Fruit fly (Drosophila melanogaster): ENCODE results near the gene CG41562.
"Not testable (repeated sequence)": the region's sequence is repeated elsewhere in the genome, so short reads cannot be mapped to it uniquely, and the experiment has no call there.

The CG41562 gene

DNA sequence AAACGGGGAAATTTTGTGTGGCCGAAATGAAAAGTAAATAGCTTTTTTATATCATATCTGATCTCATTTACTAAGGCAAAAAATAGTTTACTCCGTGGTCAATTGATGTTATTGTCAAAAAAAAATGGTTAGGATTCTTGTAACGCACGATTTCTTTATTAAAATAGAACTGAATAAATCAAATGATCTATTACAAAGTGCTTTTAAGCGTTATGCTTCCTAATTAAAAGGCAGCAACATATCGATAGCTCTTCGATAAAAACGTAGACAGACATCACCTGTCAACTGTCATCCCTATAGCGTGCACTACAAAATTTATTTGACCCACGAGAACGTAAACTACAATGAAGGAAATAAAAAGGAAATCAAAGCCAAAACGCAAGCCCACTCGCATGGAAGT lies at the start of gene CG41562:
Gene CG41562 (plus strand): TSS at position 301 of the 400 bp plus-strand sequence.
- not testable (repeated sequence) for TF ChIP-seq ftz-f1 (GFP tag; optimal IDR thresholded peaks at IDR 0.05); gsb-n (tag; optimal IDR thresholded peaks at IDR 0.05); CG6254 (GFP tag; optimal IDR thresholded peaks at IDR 0.05)

DNA sequence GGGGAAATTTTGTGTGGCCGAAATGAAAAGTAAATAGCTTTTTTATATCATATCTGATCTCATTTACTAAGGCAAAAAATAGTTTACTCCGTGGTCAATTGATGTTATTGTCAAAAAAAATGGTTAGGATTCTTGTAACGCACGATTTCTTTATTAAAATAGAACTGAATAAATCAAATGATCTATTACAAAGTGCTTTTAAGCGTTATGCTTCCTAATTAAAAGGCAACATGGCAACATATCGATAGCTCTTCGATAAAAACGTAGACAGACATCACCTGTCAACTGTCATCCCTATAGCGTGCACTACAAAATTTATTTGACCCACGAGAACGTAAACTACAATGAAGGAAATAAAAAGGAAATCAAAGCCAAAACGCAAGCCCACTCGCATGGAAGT lies 49.5 kb upstream of the CG41562 start, which contains the start of gene CG46515:
Gene CG46515 (plus strand): TSS at position 301 of the 400 bp plus-strand sequence.
- TF ChIP-seq Poxn (GFP tag; IDR thresholded peaks at IDR 0.05); CG8359 (GFP tag; optimal IDR thresholded peaks at IDR 0.05; ENCODE audit: borderline replicate concordance); CG9727 (GFP tag; optimal IDR thresholded peaks at IDR 0.05): not testable (repeated sequence)

DNA sequence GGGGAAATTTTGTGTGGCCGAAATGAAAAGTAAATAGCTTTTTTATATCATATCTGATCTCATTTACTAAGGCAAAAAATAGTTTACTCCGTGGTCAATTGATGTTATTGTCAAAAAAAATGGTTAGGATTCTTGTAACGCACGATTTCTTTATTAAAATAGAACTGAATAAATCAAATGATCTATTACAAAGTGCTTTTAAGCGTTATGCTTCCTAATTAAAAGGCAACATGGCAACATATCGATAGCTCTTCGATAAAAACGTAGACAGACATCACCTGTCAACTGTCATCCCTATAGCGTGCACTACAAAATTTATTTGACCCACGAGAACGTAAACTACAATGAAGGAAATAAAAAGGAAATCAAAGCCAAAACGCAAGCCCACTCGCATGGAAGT lies 39.4 kb upstream of the CG41562 start, which contains the start of gene CG46516:
Gene CG46516 (plus strand): TSS at position 301 of the 400 bp plus-strand sequence.
- TF ChIP-seq ken, sim, sob (GFP tag; IDR thresholded peaks at IDR 0.05): not testable (repeated sequence)

DNA sequence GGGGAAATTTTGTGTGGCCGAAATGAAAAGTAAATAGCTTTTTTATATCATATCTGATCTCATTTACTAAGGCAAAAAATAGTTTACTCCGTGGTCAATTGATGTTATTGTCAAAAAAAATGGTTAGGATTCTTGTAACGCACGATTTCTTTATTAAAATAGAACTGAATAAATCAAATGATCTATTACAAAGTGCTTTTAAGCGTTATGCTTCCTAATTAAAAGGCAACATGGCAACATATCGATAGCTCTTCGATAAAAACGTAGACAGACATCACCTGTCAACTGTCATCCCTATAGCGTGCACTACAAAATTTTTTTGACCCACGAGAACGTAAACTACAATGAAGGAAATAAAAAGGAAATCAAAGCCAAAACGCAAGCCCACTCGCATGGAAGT lies 34.3 kb upstream of the CG41562 start, which contains the start of gene CG46517:
Gene CG46517 (plus strand): TSS at position 301 of the 400 bp plus-strand sequence.
- not testable (repeated sequence) for TF ChIP-seq CG32767 (GFP tag; IDR thresholded peaks at IDR 0.05); dmrt99B (tag; optimal IDR thresholded peaks at IDR 0.05); CG15479 (GFP tag; optimal IDR thresholded peaks at IDR 0.05)

DNA sequence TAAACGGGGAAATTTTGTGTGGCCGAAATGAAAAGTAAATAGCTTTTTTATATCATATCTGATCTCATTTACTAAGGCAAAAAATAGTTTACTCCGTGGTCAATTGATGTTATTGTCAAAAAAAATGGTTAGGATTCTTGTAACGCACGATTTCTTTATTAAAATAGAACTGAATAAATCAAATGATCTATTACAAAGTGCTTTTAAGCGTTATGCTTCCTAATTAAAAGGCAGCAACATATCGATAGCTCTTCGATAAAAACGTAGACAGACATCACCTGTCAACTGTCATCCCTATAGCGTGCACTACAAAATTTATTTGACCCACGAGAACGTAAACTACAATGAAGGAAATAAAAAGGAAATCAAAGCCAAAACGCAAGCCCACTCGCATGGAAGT lies 25.1 kb upstream of the CG41562 start, which contains the start of gene CG46518:
Gene CG46518 (plus strand): TSS at position 301 of the 400 bp plus-strand sequence.
- TF ChIP-seq CG12071 (GFP tag; optimal IDR thresholded peaks at IDR 0.05); crp (GFP tag; optimal IDR thresholded peaks at IDR 0.05); CG17361 (GFP tag; IDR thresholded peaks at IDR 0.05): not testable (repeated sequence)

DNA sequence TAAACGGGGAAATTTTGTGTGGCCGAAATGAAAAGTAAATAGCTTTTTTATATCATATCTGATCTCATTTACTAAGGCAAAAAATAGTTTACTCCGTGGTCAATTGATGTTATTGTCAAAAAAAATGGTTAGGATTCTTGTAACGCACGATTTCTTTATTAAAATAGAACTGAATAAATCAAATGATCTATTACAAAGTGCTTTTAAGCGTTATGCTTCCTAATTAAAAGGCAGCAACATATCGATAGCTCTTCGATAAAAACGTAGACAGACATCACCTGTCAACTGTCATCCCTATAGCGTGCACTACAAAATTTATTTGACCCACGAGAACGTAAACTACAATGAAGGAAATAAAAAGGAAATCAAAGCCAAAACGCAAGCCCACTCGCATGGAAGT lies 20.1 kb upstream of the CG41562 start, which contains the start of gene CG46519:
Gene CG46519 (plus strand): TSS at position 301 of the 400 bp plus-strand sequence.
- TF ChIP-seq nmo (GFP tag; optimal IDR thresholded peaks at IDR 0.05); CG8924 (tag; optimal IDR thresholded peaks at IDR 0.05); Dll (GFP tag; IDR thresholded peaks at IDR 0.05; ENCODE audit: partially characterized antibody): not testable (repeated sequence)

DNA sequence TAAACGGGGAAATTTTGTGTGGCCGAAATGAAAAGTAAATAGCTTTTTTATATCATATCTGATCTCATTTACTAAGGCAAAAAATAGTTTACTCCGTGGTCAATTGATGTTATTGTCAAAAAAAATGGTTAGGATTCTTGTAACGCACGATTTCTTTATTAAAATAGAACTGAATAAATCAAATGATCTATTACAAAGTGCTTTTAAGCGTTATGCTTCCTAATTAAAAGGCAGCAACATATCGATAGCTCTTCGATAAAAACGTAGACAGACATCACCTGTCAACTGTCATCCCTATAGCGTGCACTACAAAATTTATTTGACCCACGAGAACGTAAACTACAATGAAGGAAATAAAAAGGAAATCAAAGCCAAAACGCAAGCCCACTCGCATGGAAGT lies 15.1 kb upstream of the CG41562 start, which contains the start of gene CG46520:
Gene CG46520 (plus strand): TSS at position 301 of the 400 bp plus-strand sequence.
- TF ChIP-seq NC2β, luna, btn (GFP tag; optimal IDR thresholded peaks at IDR 0.05): not testable (repeated sequence)

DNA sequence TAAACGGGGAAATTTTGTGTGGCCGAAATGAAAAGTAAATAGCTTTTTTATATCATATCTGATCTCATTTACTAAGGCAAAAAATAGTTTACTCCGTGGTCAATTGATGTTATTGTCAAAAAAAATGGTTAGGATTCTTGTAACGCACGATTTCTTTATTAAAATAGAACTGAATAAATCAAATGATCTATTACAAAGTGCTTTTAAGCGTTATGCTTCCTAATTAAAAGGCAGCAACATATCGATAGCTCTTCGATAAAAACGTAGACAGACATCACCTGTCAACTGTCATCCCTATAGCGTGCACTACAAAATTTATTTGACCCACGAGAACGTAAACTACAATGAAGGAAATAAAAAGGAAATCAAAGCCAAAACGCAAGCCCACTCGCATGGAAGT lies 10.1 kb upstream of the CG41562 start, which contains the start of gene CG46521:
Gene CG46521 (plus strand): TSS at position 301 of the 400 bp plus-strand sequence.
- TF ChIP-seq Doc2, Taf1, Gug (GFP tag; IDR thresholded peaks at IDR 0.05): not testable (repeated sequence)

Measured in whole organism, embryonic.